Fruit fly (Drosophila melanogaster): Measurements from ENCODE around the gene CG9799.

The CG9799 gene

dm6 chr3R:13422178-13422577, 33.7 kb upstream of the CG9799 start:
- TF ChIP-seq CG12768 (GFP tag; optimal IDR thresholded peaks at IDR 0.05) (no peak), cnc (optimal IDR thresholded peaks at IDR 0.05) (no peak), toe (GFP tag; optimal IDR thresholded peaks at IDR 0.05) (no peak), Crg-1 (GFP tag; optimal IDR thresholded peaks at IDR 0.05) (no peak), kay (GFP tag; ENCODE audit: borderline replicate concordance) (no peak), Mnt (GFP tag; optimal IDR thresholded peaks at IDR 0.05) (no peak), ovo (GFP tag; optimal IDR thresholded peaks at IDR 0.05) (no peak), CG7045 (GFP tag; optimal IDR thresholded peaks at IDR 0.05) (no peak), pad (GFP tag; optimal IDR thresholded peaks at IDR 0.05) (no peak), CG11617 (GFP tag; optimal IDR thresholded peaks at IDR 0.05) (no peak), CG5204 (GFP tag; optimal IDR thresholded peaks at IDR 0.05) (no peak), CG33017 (tag; optimal IDR thresholded peaks at IDR 0.05) (no peak), Clk (GFP tag; optimal IDR thresholded peaks at IDR 0.05) (no peak)

dm6 chr3R:13419979-13420378, 31.5 kb upstream of the CG9799 start, which contains the start of gene Ir87a:
Gene Ir87a (plus strand): TSS chr3R:13420279.
- TF ChIP-seq cnc (optimal IDR thresholded peaks at IDR 0.05) (no peak), CG1620 (GFP tag; optimal IDR thresholded peaks at IDR 0.05) (no peak), Mnt (GFP tag; optimal IDR thresholded peaks at IDR 0.05) (no peak), pad (GFP tag; optimal IDR thresholded peaks at IDR 0.05) (no peak), cic (GFP tag; optimal IDR thresholded peaks at IDR 0.05) (no peak)

- TF ChIP-seq cnc (optimal IDR thresholded peaks at IDR 0.05) (no peak), CG7101 (tag; optimal IDR thresholded peaks at IDR 0.05) (no peak), CG14711 (tag; optimal IDR thresholded peaks at IDR 0.05) (no peak)
Measured at dm6 chr3R:13417067-13417595, 28.6 kb upstream of the CG9799 start.

dm6 chr3R:13415186-13415585, 26.7 kb upstream of the CG9799 start, which contains the start of gene yellow-e:
Gene yellow-e (minus strand): TSS chr3R:13415286.
- TF ChIP-seq ovo (GFP tag; optimal IDR thresholded peaks at IDR 0.05) (no peak), Crg-1 (GFP tag; optimal IDR thresholded peaks at IDR 0.05) (no peak), CG33017 (tag; optimal IDR thresholded peaks at IDR 0.05) (no peak), cnc (optimal IDR thresholded peaks at IDR 0.05) (no peak), CG7045 (GFP tag; optimal IDR thresholded peaks at IDR 0.05) (no peak), tj (GFP tag; optimal IDR thresholded peaks at IDR 0.05) (no peak), CG14711 (tag; optimal IDR thresholded peaks at IDR 0.05) (no peak), Clk (GFP tag; optimal IDR thresholded peaks at IDR 0.05) (no peak), CG11617 (GFP tag; optimal IDR thresholded peaks at IDR 0.05) (no peak), bab1 (GFP tag; optimal IDR thresholded peaks at IDR 0.05) (no peak), pad (GFP tag; optimal IDR thresholded peaks at IDR 0.05) (no peak), kay (GFP tag; ENCODE audit: borderline replicate concordance) (no peak), CG5204 (GFP tag; optimal IDR thresholded peaks at IDR 0.05) (no peak), toe (GFP tag; optimal IDR thresholded peaks at IDR 0.05) (no peak), Hr96 (GFP tag; optimal IDR thresholded peaks at IDR 0.05) (no peak)

dm6 chr3R:13412704-13413103, 24.2 kb upstream of the CG9799 start:
- TF ChIP-seq Hr96 (GFP tag; optimal IDR thresholded peaks at IDR 0.05) (no peak), CG5204 (GFP tag; optimal IDR thresholded peaks at IDR 0.05) (no peak), Mnt (GFP tag; optimal IDR thresholded peaks at IDR 0.05) (no peak), CG11617 (GFP tag; optimal IDR thresholded peaks at IDR 0.05) (no peak), pad (GFP tag; optimal IDR thresholded peaks at IDR 0.05) (no peak), toe (GFP tag; optimal IDR thresholded peaks at IDR 0.05) (no peak), tj (GFP tag; optimal IDR thresholded peaks at IDR 0.05) (peak; percentile 26)

dm6 chr3R:13406898-13407297, 18.4 kb upstream of the CG9799 start, which contains the start of gene yellow-e2:
Gene yellow-e2 (minus strand): TSS chr3R:13406998.
- TF ChIP-seq Crg-1 (GFP tag; optimal IDR thresholded peaks at IDR 0.05) (no peak), CG1620 (GFP tag; optimal IDR thresholded peaks at IDR 0.05) (no peak), CG11617 (GFP tag; optimal IDR thresholded peaks at IDR 0.05) (no peak), CG7101 (tag; optimal IDR thresholded peaks at IDR 0.05) (no peak), ovo (GFP tag; optimal IDR thresholded peaks at IDR 0.05) (no peak), cnc (optimal IDR thresholded peaks at IDR 0.05) (no peak), toe (GFP tag; optimal IDR thresholded peaks at IDR 0.05) (no peak), tj (GFP tag; optimal IDR thresholded peaks at IDR 0.05) (no peak), CG14711 (tag; optimal IDR thresholded peaks at IDR 0.05) (no peak), CG33017 (tag; optimal IDR thresholded peaks at IDR 0.05) (no peak), CG5204 (GFP tag; optimal IDR thresholded peaks at IDR 0.05) (no peak), CG12768 (GFP tag; optimal IDR thresholded peaks at IDR 0.05) (no peak), bab1 (GFP tag; optimal IDR thresholded peaks at IDR 0.05) (no peak), pad (GFP tag; optimal IDR thresholded peaks at IDR 0.05) (no peak), Mnt (GFP tag; optimal IDR thresholded peaks at IDR 0.05) (no peak), Hr96 (GFP tag; optimal IDR thresholded peaks at IDR 0.05) (no peak), Clk (GFP tag; optimal IDR thresholded peaks at IDR 0.05) (no peak)

- TF ChIP-seq CG5204 (GFP tag; optimal IDR thresholded peaks at IDR 0.05) = no peak
- no peak for TF ChIP-seq CG7101 (tag; optimal IDR thresholded peaks at IDR 0.05)
- TF ChIP-seq kay (GFP tag; ENCODE audit: borderline replicate concordance) = peak; percentile 1
- TF ChIP-seq Clk (GFP tag; optimal IDR thresholded peaks at IDR 0.05) = no peak
- no peak for TF ChIP-seq bab1 (GFP tag; optimal IDR thresholded peaks at IDR 0.05)
- TF ChIP-seq CG12768 (GFP tag; optimal IDR thresholded peaks at IDR 0.05) = no peak
- no peak for TF ChIP-seq pad (GFP tag; optimal IDR thresholded peaks at IDR 0.05)
Measured at dm6 chr3R:13404841-13405441, 16.4 kb upstream of the CG9799 start, which contains the start of gene yellow-e3. Gene yellow-e3 (minus strand): TSS chr3R:13404870.
